Fruit fly (Drosophila melanogaster) whole organism, pupa: ENCODE measurements around the gene CG13358.

Experiments used
- CG10348 ChIP-seq: fragments of 200-800 bp; sonication (Bioruptor generic); IDR thresholded peaks from 2 replicates; pipeline ENCODE4 v1.3.6; 2022; ENCODE audit warnings: missing biosample characterization, missing genetic modification characterization
- CG13204 ChIP-seq: fragments of 200-800 bp; sonication (Bioruptor generic); optimal IDR thresholded peaks from 2 replicates; lab custom pipeline; 2018; ENCODE audit warnings: missing biosample characterization, mild to moderate bottlenecking, missing genetic modification characterization, moderate library complexity
- CG14655 ChIP-seq: fragments of 200-800 bp; sonication (Bioruptor generic); optimal IDR thresholded peaks from 3 replicates; lab custom pipeline; 2017; ENCODE audit warnings: mild to moderate bottlenecking, missing biosample characterization, missing genetic modification reagents, missing genetic modification characterization
- CG15710 ChIP-seq: fragments of 200-800 bp; sonication (Bioruptor generic); optimal IDR thresholded peaks from 2 replicates; lab custom pipeline; 2018; ENCODE audit warnings: missing biosample characterization, mild to moderate bottlenecking, missing genetic modification characterization, moderate library complexity
- CG17806 ChIP-seq: fragments of 200-800 bp; sonication (Bioruptor generic); optimal IDR thresholded peaks from 2 replicates; lab custom pipeline; 2018; ENCODE audit warnings: missing biosample characterization, mild to moderate bottlenecking, missing genetic modification characterization, moderate library complexity
- CG32121 ChIP-seq: fragments of 200-800 bp; sonication (Bioruptor generic); IDR thresholded peaks from 2 replicates; pipeline ENCODE4 v1.3.6; 2022; ENCODE audit warnings: missing biosample characterization, missing genetic modification characterization
- CG34367 ChIP-seq: fragments of 200-800 bp; sonication (Bioruptor generic); optimal IDR thresholded peaks from 2 replicates; lab custom pipeline; 2018; ENCODE audit warnings: missing biosample characterization, mild to moderate bottlenecking, missing genetic modification characterization
- CG8301 ChIP-seq: fragments of 200-800 bp; sonication (Bioruptor generic); optimal IDR thresholded peaks from 2 replicates; lab custom pipeline; 2018; ENCODE audit warnings: missing biosample characterization, mild to moderate bottlenecking, missing genetic modification characterization
- CG9948 ChIP-seq: fragments of 200-800 bp; sonication (Bioruptor generic); optimal IDR thresholded peaks from 2 replicates; lab custom pipeline; 2018; ENCODE audit warnings: missing biosample characterization, mild to moderate bottlenecking, missing genetic modification characterization, moderate library complexity
- D1 ChIP-seq: fragments of 200-800 bp; sonication (Bioruptor generic); optimal IDR thresholded peaks from 2 replicates; lab custom pipeline; 2018; ENCODE audit warnings: missing biosample characterization, mild to moderate bottlenecking, missing genetic modification characterization, moderate library complexity
- EcR ChIP-seq: fragments of 200-800 bp; sonication (Bioruptor generic); optimal IDR thresholded peaks from 3 replicates; lab custom pipeline; 2019; ENCODE audit warnings: missing biosample characterization, missing genetic modification characterization, mild to moderate bottlenecking, moderate library complexity, missing genetic modification reagents
- Pif1B ChIP-seq: fragments of 200-800 bp; sonication (Bioruptor generic); optimal IDR thresholded peaks from 3 replicates; lab custom pipeline; 2016; ENCODE audit warnings: missing biosample characterization, missing genetic modification characterization
- fd96Ca ChIP-seq: fragments of 200-800 bp; sonication (Bioruptor generic); IDR thresholded peaks from 3 replicates; pipeline ENCODE4 v1.3.6; 2022; ENCODE audit warnings: missing biosample characterization, missing genetic modification characterization
- gl ChIP-seq: fragments of 200-800 bp; sonication (Bioruptor generic); optimal IDR thresholded peaks from 2 replicates; lab custom pipeline; 2018; ENCODE audit warnings: missing biosample characterization, mild to moderate bottlenecking, missing genetic modification characterization

DNA sequence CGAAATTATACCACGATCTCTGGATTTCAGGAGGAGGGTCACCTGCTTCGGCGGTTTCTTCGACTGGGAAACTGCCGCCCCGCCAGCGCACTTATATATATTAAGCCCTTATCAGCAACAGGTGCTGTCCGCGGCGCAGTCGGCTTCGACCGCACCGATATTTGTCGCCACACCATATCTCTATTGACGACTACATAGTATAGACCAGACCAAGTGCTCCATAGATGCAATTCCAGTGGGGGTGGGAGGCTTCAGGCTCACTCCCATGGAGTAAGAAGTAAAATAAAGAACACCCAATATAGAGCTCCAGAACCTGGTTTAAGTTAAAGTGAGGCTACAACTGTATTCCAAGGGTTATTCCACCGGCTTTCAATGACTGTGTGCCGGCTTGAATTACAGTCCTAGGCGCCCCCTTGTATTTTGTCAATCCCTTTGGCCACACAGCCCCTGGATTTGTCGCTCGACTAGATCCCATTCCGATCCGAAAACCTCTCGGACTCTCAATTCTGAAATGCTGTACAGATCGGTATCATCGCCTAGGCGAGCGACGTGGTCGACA is 14.6 kb downstream of the CG13358 start, which contains the start of gene CG13360:
- TF ChIP-seq CG13204 (GFP tag; lab: Kevin White, UChicago) (no peak), CG15710 (tag; lab: Kevin White, UChicago) (no peak), CG9948 (tag; lab: Kevin White, UChicago) (no peak), CG10348 (GFP tag; lab: Robert Waterston, UW) (no peak), EcR (GFP tag; lab: Kevin White, UChicago) (no peak), gl (tag; lab: Kevin White, UChicago) (no peak), CG32121 (no peak), CG14655 (no peak), Pif1B (GFP tag; lab: Kevin White, UChicago) (no peak), D1 (tag; lab: Kevin White, UChicago) (no peak), CG17806 (no peak), CG8301 (tag; lab: Kevin White, UChicago) (no peak), CG34367 (tag; lab: Kevin White, UChicago) (no peak), fd96Ca (GFP tag; lab: Robert Waterston, UW) (no peak)
